Fruit fly (Drosophila melanogaster) whole organism, embryonic: Measurements from ENCODE around the gene SdicC.

Experiments used
- CG17359 ChIP-seq: fragments of 200-800 bp; sonication (Bioruptor generic); optimal IDR thresholded peaks from 3 replicates; lab custom pipeline; 2018; ENCODE audit warnings: missing biosample characterization, mild to moderate bottlenecking, missing genetic modification characterization, moderate library complexity
- CG17568 ChIP-seq: fragments of 200-800 bp; sonication (Bioruptor generic); optimal IDR thresholded peaks from 2 replicates; lab custom pipeline; 2018; ENCODE audit warnings: missing biosample characterization, mild to moderate bottlenecking, missing genetic modification characterization, moderate library complexity
- CG9876 ChIP-seq: fragments of 200-800 bp; sonication (Bioruptor generic); optimal IDR thresholded peaks from 2 replicates; lab custom pipeline; 2016; ENCODE audit warnings: missing biosample characterization, missing genetic modification characterization
- Deaf1 ChIP-seq: fragments of 200-800 bp; optimal IDR thresholded peaks from 3 replicates; lab custom pipeline; 2019; ENCODE audit warnings: missing biosample characterization, mild to moderate bottlenecking, missing genetic modification characterization, moderate library complexity
- Fer3 ChIP-seq: fragments of 200-800 bp; sonication (Bioruptor generic); optimal IDR thresholded peaks from 2 replicates; lab custom pipeline; 2018; ENCODE audit warnings: missing biosample characterization, mild to moderate bottlenecking, missing genetic modification characterization, moderate library complexity
- Opbp ChIP-seq: fragments of 200-800 bp; sonication (Bioruptor generic); IDR thresholded peaks from 3 replicates; pipeline ENCODE4 v1.3.6; 2022; ENCODE audit warnings: missing biosample characterization, missing genetic modification characterization; ENCODE audit not compliant: partially characterized antibody
- repo ChIP-seq: fragments of 200-800 bp; sonication (Bioruptor generic); optimal IDR thresholded peaks from 2 replicates; lab custom pipeline; 2016; ENCODE audit warnings: missing biosample characterization, missing genetic modification characterization
- stwl ChIP-seq: fragments of 200-800 bp; sonication (Bioruptor generic); optimal IDR thresholded peaks from 3 replicates; lab custom pipeline; 2018; ENCODE audit warnings: missing biosample characterization, mild to moderate bottlenecking, missing genetic modification characterization, moderate library complexity
- twi ChIP-seq: fragments of 200-800 bp; optimal IDR thresholded peaks from 2 replicates; lab custom pipeline; 2019; ENCODE audit warnings: missing biosample characterization, mild to moderate bottlenecking, missing genetic modification characterization, moderate library complexity

dm6 chrX:20240518-20241186, 23.6 kb upstream of the SdicC start:
- TF ChIP-seq stwl (tag; lab: Kevin White, UChicago), result no peak
- no peak for TF ChIP-seq CG17568 (GFP tag; lab: Kevin White, UChicago)
- no peak for TF ChIP-seq twi (tag; lab: Kevin White, UChicago)
- TF ChIP-seq CG9876, result no peak
- TF ChIP-seq Opbp (GFP tag; lab: Robert Waterston, UW), result no peak
- no peak for TF ChIP-seq CG17359 (tag; lab: Kevin White, UChicago)
- no peak for TF ChIP-seq Fer3 (tag; lab: Kevin White, UChicago)
- no peak for TF ChIP-seq Deaf1
- no peak for TF ChIP-seq repo (GFP tag; lab: Kevin White, UChicago)
